Worm (Caenorhabditis elegans): Measurements from ENCODE around the gene swm-1.

Gene swm-1

ce11 chrV:9018871-9019270, 35.8 kb downstream of the swm-1 start:
- TF ChIP-seq unc-3 (GFP tag; conservative IDR thresholded peaks at IDR 0.05), result no peak
- no peak for TF ChIP-seq unc-3 (tag; optimal IDR thresholded peaks at IDR 0.05)
- no peak for TF ChIP-seq Y22D7AL.16 (tag; optimal IDR thresholded peaks at IDR 0.05)
- no peak for TF ChIP-seq F13H6.1 (tag; optimal IDR thresholded peaks at IDR 0.05)
- no peak for TF ChIP-seq hlh-30 (tag; optimal IDR thresholded peaks at IDR 0.05; ENCODE audit: insufficient read depth)
- TF ChIP-seq fax-1 (tag; optimal IDR thresholded peaks at IDR 0.05), result no peak
- TF ChIP-seq che-1 (tag; optimal IDR thresholded peaks at IDR 0.05), result no peak
- no peak for TF ChIP-seq nhr-11 (tag; optimal IDR thresholded peaks at IDR 0.05)
- TF ChIP-seq tbx-7 (tag; optimal IDR thresholded peaks at IDR 0.05), result no peak

DNA sequence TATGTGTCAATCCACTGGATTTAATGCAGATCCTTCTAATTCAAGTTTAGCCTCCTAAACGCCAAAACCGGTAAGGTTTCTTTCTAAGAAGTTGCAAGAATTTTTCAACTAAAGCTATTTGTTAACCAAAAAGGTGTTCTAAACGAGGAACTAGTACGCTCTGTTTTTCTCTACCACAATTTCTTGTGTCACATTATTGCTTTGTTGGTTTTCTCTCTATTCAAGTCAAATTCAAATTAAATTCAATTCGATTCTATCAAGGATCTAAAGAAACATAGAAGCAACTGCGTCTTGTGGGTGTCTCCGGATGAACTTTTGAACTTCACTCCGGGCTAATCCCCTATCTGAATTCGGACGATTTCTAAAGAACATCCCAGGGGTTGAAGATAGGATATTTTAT, 38.2 kb downstream of the swm-1 start, which contains the start of gene oac-40:
Gene oac-40 (plus strand): TSS at position 301 of the 400 bp plus-strand sequence.
- TF ChIP-seq odd-2 (tag; optimal IDR thresholded peaks at IDR 0.05) (no peak), hlh-13 (GFP tag; optimal IDR thresholded peaks at IDR 0.05) (no peak), fkh-10 (GFP tag; optimal IDR thresholded peaks at IDR 0.05) (no peak), pha-2 (tag; optimal IDR thresholded peaks at IDR 0.05) (no peak), tbx-2 (tag; optimal IDR thresholded peaks at IDR 0.05) (no peak), zip-5 (tag; optimal IDR thresholded peaks at IDR 0.05) (no peak), unc-86 (tag; optimal IDR thresholded peaks at IDR 0.05) (no peak)

ce11 chrV:9015540-9015939, 39.1 kb downstream of the swm-1 start, which contains the start of gene srt-18:
Gene srt-18 (minus strand): TSS chrV:9015640.
- no peak for TF ChIP-seq nhr-232 (tag; optimal IDR thresholded peaks at IDR 0.05)
- no peak for TF ChIP-seq ets-4 (tag; optimal IDR thresholded peaks at IDR 0.05)
- no peak for TF ChIP-seq hlh-8 (tag; optimal IDR thresholded peaks at IDR 0.05)
- no peak for TF ChIP-seq hlh-30 (tag; optimal IDR thresholded peaks at IDR 0.05; ENCODE audit: insufficient read depth)
- no peak for TF ChIP-seq che-1 (tag; optimal IDR thresholded peaks at IDR 0.05)
- TF ChIP-seq ceh-31 (tag; optimal IDR thresholded peaks at IDR 0.05), result no peak
- TF ChIP-seq fkh-10 (GFP tag; optimal IDR thresholded peaks at IDR 0.05), result no peak
- no peak for TF ChIP-seq tbx-2 (tag; optimal IDR thresholded peaks at IDR 0.05)
- no peak for TF ChIP-seq Y22D7AL.16 (tag; optimal IDR thresholded peaks at IDR 0.05)
- no peak for TF ChIP-seq ceh-22 (tag; optimal IDR thresholded peaks at IDR 0.05)
- no peak for TF ChIP-seq pag-3 (tag; optimal IDR thresholded peaks at IDR 0.05; ENCODE audit: borderline replicate concordance)
- TF ChIP-seq ama-1 (optimal IDR thresholded peaks at IDR 0.05), result no peak
- no peak for TF ChIP-seq hlh-15 (tag; optimal IDR thresholded peaks at IDR 0.05)

- TF ChIP-seq ets-4 (tag; optimal IDR thresholded peaks at IDR 0.05), result no peak
- TF ChIP-seq dve-1 (tag; optimal IDR thresholded peaks at IDR 0.05), result no peak
Observed at ce11 chrV:9013765-9014164, 40.9 kb downstream of the swm-1 start, which contains the start of gene srh-201. Gene srh-201 (minus strand): TSS chrV:9013865.

DNA sequence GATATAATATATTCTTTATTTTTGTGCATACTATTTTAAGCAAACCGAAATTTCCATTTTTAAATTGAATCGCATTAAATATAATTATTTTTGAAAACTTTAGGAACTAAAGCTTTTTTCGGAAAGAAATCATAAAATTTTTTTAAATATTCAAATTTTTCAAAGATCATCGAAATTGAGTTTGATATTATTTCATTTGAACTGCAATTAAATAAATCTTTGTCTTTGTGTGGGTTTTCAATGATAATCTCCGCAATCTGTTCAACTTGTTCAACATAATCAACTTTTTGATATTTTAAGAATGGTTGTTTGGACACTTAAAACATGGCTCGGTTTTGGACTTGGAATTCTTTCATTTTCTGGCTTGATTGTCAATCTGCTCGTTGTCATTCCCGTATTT, 45.5 kb downstream of the swm-1 start, which contains the start of gene srx-2:
Gene srx-2 (plus strand): TSS at position 301 of the 400 bp plus-strand sequence.
- no peak for TF ChIP-seq ref-2 (tag; optimal IDR thresholded peaks at IDR 0.05)
- TF ChIP-seq unc-3 (GFP tag; conservative IDR thresholded peaks at IDR 0.05), result no peak
- no peak for TF ChIP-seq unc-3 (tag; optimal IDR thresholded peaks at IDR 0.05)
- TF ChIP-seq pag-3 (tag; optimal IDR thresholded peaks at IDR 0.05; ENCODE audit: borderline replicate concordance), result no peak
- no peak for TF ChIP-seq K09A11.1 (tag; optimal IDR thresholded peaks at IDR 0.05; ENCODE audit: insufficient read depth)
- TF ChIP-seq sox-4 (tag; optimal IDR thresholded peaks at IDR 0.05), result no peak
- TF ChIP-seq ahr-1 (tag; optimal IDR thresholded peaks at IDR 0.05), result no peak
- TF ChIP-seq syd-9 (tag; optimal IDR thresholded peaks at IDR 0.05), result no peak
- TF ChIP-seq odd-2 (tag; optimal IDR thresholded peaks at IDR 0.05), result no peak
- no peak for TF ChIP-seq C38D4.7 (GFP tag; optimal IDR thresholded peaks at IDR 0.05)
- TF ChIP-seq npax-4 (tag; optimal IDR thresholded peaks at IDR 0.05), result no peak
- TF ChIP-seq ceh-31 (tag; optimal IDR thresholded peaks at IDR 0.05), result no peak
- TF ChIP-seq eyg-1 (tag; optimal IDR thresholded peaks at IDR 0.05), result no peak
- TF ChIP-seq unc-42 (tag; optimal IDR thresholded peaks at IDR 0.05), result no peak
- TF ChIP-seq fkh-6 (tag; optimal IDR thresholded peaks at IDR 0.05), result no peak
- TF ChIP-seq madf-2 (tag; optimal IDR thresholded peaks at IDR 0.05), result no peak
